Worm (Caenorhabditis elegans) whole organism, L3 larva: ENCODE data around the gene R10E4.1.

Experiments
- aly-2 ChIP-seq: fragments of 150-350 bp; optimal IDR thresholded peaks from 2 replicates; lab custom pipeline; 2014; ENCODE audit warnings: missing biosample characterization, missing genetic modification characterization
- ama-1 ChIP-seq: fragments of 150-350 bp; optimal IDR thresholded peaks from 2 replicates; lab custom pipeline; 2018
- ceh-82 ChIP-seq: fragments of 150-350 bp; optimal IDR thresholded peaks from 2 replicates; lab custom pipeline; 2014; ENCODE audit warnings: missing biosample characterization, missing genetic modification characterization
- daf-12 ChIP-seq: fragments of 150-350 bp; optimal IDR thresholded peaks from 2 replicates; lab custom pipeline; 2014; ENCODE audit warnings: missing biosample characterization, missing genetic modification reagents, missing genetic modification characterization
- elt-3 ChIP-seq, 3 experiments: fragments of 150-350 bp in 1 of 3; sonication (generic microtip) in 2 of 3; optimal IDR thresholded peaks; 2 replicates in 2 of 3; 4 replicates in 1 of 3; lab custom pipeline; 2014 to 2017; ENCODE audit warnings: missing biosample characterization in 3 of 3, missing genetic modification characterization in 3 of 3
- fos-1 ChIP-seq: fragments of 150-350 bp; optimal IDR thresholded peaks from 2 replicates; lab custom pipeline; 2014; ENCODE audit warnings: missing biosample characterization, missing genetic modification characterization
- nhr-11 ChIP-seq: fragments of 150-350 bp; optimal IDR thresholded peaks from 2 replicates; lab custom pipeline; 2014; ENCODE audit warnings: missing biosample characterization, missing genetic modification characterization
- nhr-25 ChIP-seq: sonication (generic microtip); optimal IDR thresholded peaks from 2 replicates; lab custom pipeline; 2017; ENCODE audit warnings: missing biosample characterization, missing genetic modification characterization
- nhr-76 ChIP-seq: fragments of 150-350 bp; sonication (generic microtip); optimal IDR thresholded peaks from 5 replicates; lab custom pipeline; 2014; ENCODE audit warnings: missing biosample characterization, missing genetic modification characterization
- nhr-77 ChIP-seq: fragments of 150-350 bp; optimal IDR thresholded peaks from 2 replicates; lab custom pipeline; 2014; ENCODE audit warnings: missing biosample characterization, missing genetic modification characterization
- pqm-1 ChIP-seq: fragments of 150-350 bp; optimal IDR thresholded peaks from 2 replicates; lab custom pipeline; 2017; ENCODE audit warnings: missing biosample characterization, missing genetic modification characterization, inconsistent platforms
- sea-2 ChIP-seq: fragments of 150-350 bp; sonication (generic microtip); optimal IDR thresholded peaks from 4 replicates; lab custom pipeline; 2014; ENCODE audit warnings: missing biosample characterization, missing genetic modification reagents, missing genetic modification characterization
- skn-1 ChIP-seq: fragments of 150-350 bp; optimal IDR thresholded peaks from 2 replicates; lab custom pipeline; 2014; ENCODE audit warnings: missing biosample characterization, missing genetic modification characterization
- unc-62 ChIP-seq: fragments of 150-350 bp; sonication (generic microtip); optimal IDR thresholded peaks from 4 replicates; lab custom pipeline; 2014; ENCODE audit warnings: missing biosample characterization, missing genetic modification reagents, missing genetic modification characterization

DNA sequence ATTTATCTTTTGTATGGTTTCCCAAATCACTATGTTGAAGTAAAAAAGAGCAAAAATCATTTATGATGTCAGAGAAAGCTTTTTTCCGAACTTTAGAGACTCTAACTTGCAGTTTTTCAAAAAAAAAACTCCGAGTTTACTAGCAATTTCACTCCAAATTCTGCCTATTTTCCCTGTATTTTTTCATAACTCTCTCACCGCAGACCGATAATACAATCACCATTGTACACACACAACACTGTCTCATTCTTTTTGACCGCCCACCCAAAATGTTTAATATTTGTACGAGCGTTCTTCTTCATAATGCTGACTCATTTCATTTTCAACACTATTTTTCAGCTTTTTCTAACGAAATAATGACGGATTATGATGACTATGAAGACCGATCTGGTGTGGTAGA is 40.7 kb upstream of the R10E4.1 start, which contains the start of gene F43C1.5:
- TF ChIP-seq elt-3 (tag; optimal IDR thresholded peaks at IDR 0.05; lab: Kevin White, UChicago), result no peak
- TF ChIP-seq ama-1 (lab: Kevin White, UChicago), result no peak
- TF ChIP-seq unc-62, result no peak
- no peak for TF ChIP-seq nhr-25 (tag; lab: Kevin White, UChicago)
- no peak for TF ChIP-seq nhr-77 (tag; lab: Kevin White, UChicago)
- no peak for TF ChIP-seq ceh-82 (tag; lab: Kevin White, UChicago)
- TF ChIP-seq skn-1 (tag; lab: Kevin White, UChicago), result no peak
- TF ChIP-seq aly-2 (tag; lab: Kevin White, UChicago), result no peak
- no peak for TF ChIP-seq fos-1
- TF ChIP-seq sea-2 (GFP tag; lab: Kevin White, UChicago), result no peak
- TF ChIP-seq nhr-11 (tag; lab: Kevin White, UChicago), result no peak
- no peak for TF ChIP-seq pqm-1 (tag; lab: Kevin White, UChicago)
- no peak for TF ChIP-seq daf-12
- TF ChIP-seq nhr-76 (tag; lab: Kevin White, UChicago), result no peak
